Worm (Caenorhabditis elegans) whole organism, midembryonic: ENCODE measurements around the gene Y45F3A.4.

ENCODE experiments used
- T22C8.4 ChIP-seq: fragments of 200-800 bp; sonication (Bioruptor generic); IDR thresholded peaks from 2 replicates; pipeline ENCODE4 v1.3.6; 2022; ENCODE audit warnings: missing genetic modification characterization, missing compliant biosample characterization
- cog-1 ChIP-seq: sonication (generic microtip); optimal IDR thresholded peaks from 2 replicates; lab custom pipeline; 2016; ENCODE audit warnings: missing genetic modification characterization, missing compliant biosample characterization
- flt-1 ChIP-seq: fragments of 200-800 bp; sonication (Bioruptor generic); IDR thresholded peaks from 2 replicates; pipeline ENCODE4 v1.3.6; 2022; ENCODE audit warnings: missing genetic modification characterization, missing compliant biosample characterization
- klf-2 ChIP-seq: fragments of 200-800 bp; sonication (Bioruptor generic); conservative IDR thresholded peaks from 2 replicates; pipeline ENCODE4 v1.3.6; 2022; ENCODE audit warnings: missing genetic modification reagents, missing genetic modification characterization, missing compliant biosample characterization
- med-1 ChIP-seq: sonication (generic microtip); optimal IDR thresholded peaks from 2 replicates; lab custom pipeline; 2017; ENCODE audit warnings: missing genetic modification characterization, mild to moderate bottlenecking, missing compliant biosample characterization, antibody characterized with exemption, missing genetic modification reagents; ENCODE audit not compliant: insufficient read depth
- ref-1 ChIP-seq: fragments of 200-800 bp; sonication (Bioruptor generic); conservative IDR thresholded peaks from 2 replicates; pipeline ENCODE4 v1.3.6; 2022; ENCODE audit warnings: missing genetic modification reagents, missing genetic modification characterization, missing compliant biosample characterization
- tab-1 ChIP-seq: fragments of 200-800 bp; sonication (Bioruptor generic); IDR thresholded peaks from 2 replicates; pipeline ENCODE4 v1.3.6; 2022; ENCODE audit warnings: missing genetic modification characterization, missing compliant biosample characterization
- ztf-23 ChIP-seq: fragments of 200-800 bp; sonication (Bioruptor generic); IDR thresholded peaks from 2 replicates; pipeline ENCODE4 v1.3.6; 2022; ENCODE audit warnings: missing genetic modification reagents, missing genetic modification characterization, missing compliant biosample characterization
- ztf-29 ChIP-seq: fragments of 200-800 bp; sonication (Bioruptor generic); IDR thresholded peaks from 2 replicates; pipeline ENCODE4 v1.3.6; 2022; ENCODE audit warnings: missing genetic modification reagents, missing genetic modification characterization, missing compliant biosample characterization

Y45F3A.4 gene

DNA sequence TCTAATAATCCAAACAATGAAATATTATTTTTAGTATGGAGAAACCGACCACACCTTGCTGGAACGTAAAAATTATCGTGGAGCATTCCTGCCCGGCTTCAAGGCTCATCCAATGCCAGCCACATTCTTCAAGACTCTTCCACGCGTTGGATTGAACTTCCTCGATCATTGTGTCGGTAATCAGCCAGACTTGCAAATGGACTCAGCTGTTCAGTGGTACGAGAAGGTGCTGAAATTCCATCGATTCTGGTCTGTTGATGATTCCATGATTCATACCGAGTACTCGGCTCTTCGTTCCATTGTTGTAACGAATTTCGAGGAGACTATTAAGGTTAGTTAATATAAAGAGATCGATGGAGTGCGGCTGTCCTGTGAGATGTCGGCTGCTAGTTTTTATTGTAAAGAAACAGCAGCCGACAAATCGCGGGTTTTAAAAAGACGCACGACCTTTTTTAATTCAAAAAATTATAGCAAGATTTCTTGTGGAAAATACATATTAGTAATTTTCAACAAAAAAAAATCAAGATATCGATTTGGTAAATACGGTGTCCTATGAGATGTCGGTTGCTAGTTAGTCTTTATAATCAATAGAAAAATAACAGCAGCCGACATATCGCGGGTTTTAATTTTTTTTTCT is 39.0 kb downstream of the Y45F3A.4 start:
- TF ChIP-seq tab-1: no peak
- no peak for TF ChIP-seq med-1 (GFP tag; lab: Kevin White, UChicago)
- TF ChIP-seq klf-2 (GFP tag; lab: Robert Waterston, UW): no peak
- TF ChIP-seq ztf-29 (GFP tag; lab: Robert Waterston, UW): no peak
- no peak for TF ChIP-seq ztf-23
- TF ChIP-seq flt-1 (GFP tag; lab: Robert Waterston, UW): no peak
- TF ChIP-seq cog-1 (tag; lab: Kevin White, UChicago): no peak
- TF ChIP-seq T22C8.4 (GFP tag; lab: Robert Waterston, UW): no peak
- no peak for TF ChIP-seq ref-1 (GFP tag; lab: Robert Waterston, UW)

DNA sequence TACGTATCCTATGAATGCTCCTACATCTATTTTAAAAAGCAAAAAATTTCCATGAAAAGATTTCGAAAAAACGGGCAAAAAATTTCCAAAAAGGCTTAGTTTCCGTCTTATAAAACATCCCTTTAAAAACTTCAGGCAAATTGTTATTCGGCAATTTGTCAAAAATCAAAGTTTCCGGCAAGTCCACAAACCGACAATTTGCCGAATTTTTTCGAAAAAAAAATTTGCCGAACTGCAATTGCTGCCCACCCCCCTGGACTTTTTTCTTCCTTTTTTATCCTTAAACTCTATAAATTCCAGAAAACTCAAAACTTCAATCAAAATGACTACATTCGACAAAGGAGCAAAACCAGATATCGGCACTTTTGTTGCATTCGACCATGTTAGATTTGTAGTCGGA is 40.0 kb downstream of the Y45F3A.4 start, which contains the start of gene hpd-1:
Gene hpd-1, plus strand, starts transcription at position 301 of the 400 bp plus-strand sequence.
- no peak for TF ChIP-seq cog-1 (tag; lab: Kevin White, UChicago)
- TF ChIP-seq klf-2 (GFP tag; lab: Robert Waterston, UW): no peak
- no peak for TF ChIP-seq tab-1
- no peak for TF ChIP-seq ztf-29 (GFP tag; lab: Robert Waterston, UW)
- no peak for TF ChIP-seq med-1 (GFP tag; lab: Kevin White, UChicago)
- TF ChIP-seq ztf-23: no peak

DNA sequence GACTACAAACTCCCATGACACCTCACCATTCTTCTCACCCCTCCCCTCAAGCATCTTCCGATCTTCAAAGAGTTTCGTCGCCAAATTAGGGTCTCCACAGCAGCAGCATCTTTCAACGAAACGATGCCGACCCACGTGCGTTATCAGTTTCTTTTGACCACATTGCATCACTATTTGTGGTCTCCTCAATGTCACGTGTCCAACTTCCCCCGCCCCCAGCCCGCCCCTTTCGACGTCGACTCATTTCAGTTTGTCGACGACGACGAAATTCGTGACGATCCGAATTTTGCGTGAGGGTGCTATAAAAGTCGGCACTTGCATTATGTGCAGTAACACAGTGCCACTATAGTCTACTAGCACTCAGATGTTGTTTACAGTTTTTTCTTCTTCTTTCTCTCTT is 41.0 kb downstream of the Y45F3A.4 start:
- TF ChIP-seq T22C8.4 (GFP tag; lab: Robert Waterston, UW): no peak
- TF ChIP-seq tab-1: no peak
- no peak for TF ChIP-seq flt-1 (GFP tag; lab: Robert Waterston, UW)
- TF ChIP-seq med-1 (GFP tag; lab: Kevin White, UChicago): no peak

DNA sequence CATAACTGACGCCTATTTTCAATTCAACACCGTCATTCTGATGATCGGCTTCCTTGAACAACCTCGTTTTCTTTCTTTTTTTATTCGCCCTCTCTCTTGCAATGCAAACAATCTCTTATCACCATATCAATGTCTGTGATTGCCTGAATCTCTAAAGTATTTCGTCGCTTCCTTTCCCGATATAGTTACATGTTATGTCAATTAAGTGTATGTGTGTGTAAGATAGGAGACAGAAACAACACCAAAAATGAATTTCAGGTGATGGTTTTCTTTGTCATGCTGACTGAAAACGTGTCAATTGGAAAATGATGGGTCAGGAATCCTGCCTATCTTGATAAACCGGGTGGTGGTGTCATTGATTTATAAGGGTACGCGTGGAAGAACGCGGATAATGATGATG is 41.9 kb downstream of the Y45F3A.4 start:
- TF ChIP-seq ztf-23 (no peak), cog-1 (tag; lab: Kevin White, UChicago) (no peak), ztf-29 (GFP tag; lab: Robert Waterston, UW) (no peak), ref-1 (GFP tag; lab: Robert Waterston, UW) (no peak), tab-1 (no peak), klf-2 (GFP tag; lab: Robert Waterston, UW) (no peak), med-1 (GFP tag; lab: Kevin White, UChicago) (no peak), T22C8.4 (GFP tag; lab: Robert Waterston, UW) (no peak), flt-1 (GFP tag; lab: Robert Waterston, UW) (no peak)

DNA sequence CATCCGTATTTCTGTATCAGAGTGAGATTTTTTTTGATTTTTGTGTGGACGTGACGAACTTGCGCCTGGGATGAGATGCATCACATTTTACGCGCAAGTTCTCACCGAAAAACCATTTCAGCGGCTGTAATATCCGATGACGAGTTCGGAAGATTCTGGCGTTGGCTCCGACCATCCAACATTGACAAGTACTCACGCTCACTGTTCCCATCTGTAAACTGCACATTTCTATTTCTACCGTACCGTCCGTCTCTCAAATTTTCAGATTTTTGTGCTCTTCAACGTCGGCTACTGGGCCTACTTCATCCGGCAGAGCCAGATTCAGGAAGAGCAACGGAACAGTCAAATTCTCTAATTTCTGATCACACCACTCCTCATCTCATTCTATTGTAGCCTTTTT is 47.8 kb downstream of the Y45F3A.4 start:
- TF ChIP-seq flt-1 (GFP tag; lab: Robert Waterston, UW) (no peak), cog-1 (tag; lab: Kevin White, UChicago) (no peak), med-1 (GFP tag; lab: Kevin White, UChicago) (no peak), ztf-23 (no peak), tab-1 (no peak), T22C8.4 (GFP tag; lab: Robert Waterston, UW) (no peak), ztf-29 (GFP tag; lab: Robert Waterston, UW) (no peak), klf-2 (GFP tag; lab: Robert Waterston, UW) (no peak), ref-1 (GFP tag; lab: Robert Waterston, UW) (no peak)

DNA sequence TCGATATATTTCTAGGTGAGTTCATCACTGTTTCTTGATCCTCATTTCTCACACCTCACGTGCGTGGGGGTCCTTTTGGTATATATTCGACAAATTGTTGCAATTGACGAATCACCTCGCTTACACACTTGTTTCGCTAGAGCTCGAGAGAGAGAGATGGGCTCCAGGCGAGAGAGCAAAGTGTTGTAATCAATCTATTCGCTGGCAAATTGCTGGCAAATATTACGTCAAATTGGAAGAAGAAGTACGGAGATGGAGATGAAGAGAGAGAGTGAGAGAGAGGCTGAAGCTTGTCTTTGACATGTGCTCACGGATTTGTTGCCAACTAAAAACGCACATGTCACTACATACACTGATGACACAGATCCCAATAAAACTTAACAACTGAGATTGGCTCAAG is 49.3 kb downstream of the Y45F3A.4 start:
- no peak for TF ChIP-seq tab-1
- no peak for TF ChIP-seq ztf-29 (GFP tag; lab: Robert Waterston, UW)
- TF ChIP-seq ref-1 (GFP tag; lab: Robert Waterston, UW): no peak
- no peak for TF ChIP-seq med-1 (GFP tag; lab: Kevin White, UChicago)
- TF ChIP-seq klf-2 (GFP tag; lab: Robert Waterston, UW): no peak
- TF ChIP-seq T22C8.4 (GFP tag; lab: Robert Waterston, UW): no peak
- no peak for TF ChIP-seq ztf-23
- TF ChIP-seq cog-1 (tag; lab: Kevin White, UChicago): no peak
- TF ChIP-seq flt-1 (GFP tag; lab: Robert Waterston, UW): no peak

ce11 chrIII:10524823-10525222 is 50.4 kb downstream of the Y45F3A.4 start:
- TF ChIP-seq T22C8.4 (GFP tag; lab: Robert Waterston, UW) (no peak), ztf-29 (GFP tag; lab: Robert Waterston, UW) (no peak), ztf-23 (no peak), med-1 (GFP tag; lab: Kevin White, UChicago) (no peak), klf-2 (GFP tag; lab: Robert Waterston, UW) (no peak), cog-1 (tag; lab: Kevin White, UChicago) (no peak), tab-1 (no peak), flt-1 (GFP tag; lab: Robert Waterston, UW) (no peak), ref-1 (GFP tag; lab: Robert Waterston, UW) (no peak)

ce11 chrIII:10523025-10523424 is 52.2 kb downstream of the Y45F3A.4 start:
- TF ChIP-seq med-1 (GFP tag; lab: Kevin White, UChicago): no peak
- no peak for TF ChIP-seq ztf-23
- no peak for TF ChIP-seq flt-1 (GFP tag; lab: Robert Waterston, UW)
